Worm (Caenorhabditis elegans) whole organism, L1 larva: ENCODE measurements around the gene fbxa-185.

Experiments used
- aha-1 ChIP-seq: fragments of 150-350 bp; optimal IDR thresholded peaks from 2 replicates; lab custom pipeline; 2014; ENCODE audit warnings: missing biosample characterization, missing genetic modification characterization
- ceh-8 ChIP-seq: fragments of 200-800 bp; sonication (Bioruptor generic); optimal IDR thresholded peaks from 2 replicates; lab custom pipeline; 2018; ENCODE audit warnings: mild to moderate bottlenecking, missing genetic modification characterization, moderate library complexity, missing compliant biosample characterization
- dpl-1 ChIP-seq, 3 experiments: fragments of 150-350 bp in 2 of 3; sonication (generic microtip) in 1 of 3; optimal IDR thresholded peaks; 2 replicates each; lab custom pipeline; 2014 to 2017; ENCODE audit warnings: missing biosample characterization in 3 of 3, missing genetic modification characterization in 3 of 3, missing genetic modification reagents in 3 of 3
- efl-3 ChIP-seq: fragments of 200-800 bp; sonication (Bioruptor generic); optimal IDR thresholded peaks from 2 replicates; lab custom pipeline; 2018; ENCODE audit warnings: mild to moderate bottlenecking, missing genetic modification characterization, missing compliant biosample characterization
- egl-13 ChIP-seq: sonication (generic microtip); optimal IDR thresholded peaks from 2 replicates; lab custom pipeline; 2016; ENCODE audit warnings: missing genotype, missing genetic modification reagents, missing genetic modification characterization, missing compliant biosample characterization
- egl-27 ChIP-seq, 2 experiments: fragments of 150-350 bp in 1 of 2; sonication (generic microtip); optimal IDR thresholded peaks; 3 replicates each; lab custom pipeline; 2017 to 2018; ENCODE audit warnings: missing biosample characterization in 2 of 2, missing genetic modification characterization in 2 of 2, missing genetic modification reagents in 2 of 2
- elt-2 ChIP-seq: sonication (generic microtip); optimal IDR thresholded peaks from 2 replicates; lab custom pipeline; 2016; ENCODE audit warnings: missing genetic modification characterization, mild to moderate bottlenecking, inconsistent platforms, missing compliant biosample characterization, missing genetic modification reagents
- ets-5 ChIP-seq: fragments of 200-800 bp; sonication (Bioruptor generic); IDR thresholded peaks from 2 replicates; pipeline ENCODE4 v1.3.6; 2022; ENCODE audit warnings: missing genetic modification characterization, missing compliant biosample characterization
- fkh-10 ChIP-seq: sonication (generic microtip); optimal IDR thresholded peaks from 2 replicates; lab custom pipeline; 2017; ENCODE audit warnings: missing biosample characterization, missing genetic modification reagents, missing genetic modification characterization
- fkh-4 ChIP-seq: sonication (generic microtip); optimal IDR thresholded peaks from 2 replicates; lab custom pipeline; 2016; ENCODE audit warnings: missing compliant biosample characterization, missing genetic modification characterization, borderline replicate concordance
- grh-1 ChIP-seq: fragments of 200-800 bp; sonication (Bioruptor generic); IDR thresholded peaks from 2 replicates; pipeline ENCODE4 v1.3.6; 2022; ENCODE audit warnings: missing genetic modification reagents, missing genetic modification characterization, missing compliant biosample characterization
- lin-15B ChIP-seq: fragments of 150-350 bp; sonication (generic microtip); optimal IDR thresholded peaks from 3 replicates; lab custom pipeline; 2014; ENCODE audit warnings: missing biosample characterization, missing genetic modification characterization
- lin-39 ChIP-seq: fragments of 150-350 bp; optimal IDR thresholded peaks from 2 replicates; lab custom pipeline; 2014; ENCODE audit warnings: missing biosample characterization, missing genetic modification reagents, missing genetic modification characterization
- lir-3 ChIP-seq: sonication (generic microtip); optimal IDR thresholded peaks from 2 replicates; lab custom pipeline; 2016; ENCODE audit warnings: mild to moderate bottlenecking, missing genetic modification characterization, moderate library complexity, missing compliant biosample characterization; ENCODE audit not compliant: poor library complexity
- nhr-85 ChIP-seq: sonication (generic microtip); peaks from one replicate; lab custom pipeline; 2016; ENCODE audit warnings: missing genetic modification characterization, inconsistent platforms, missing compliant biosample characterization
- pag-3 ChIP-seq: sonication (generic microtip); optimal IDR thresholded peaks from 2 replicates; lab custom pipeline; 2017; ENCODE audit warnings: missing genetic modification characterization, mild to moderate bottlenecking, missing compliant biosample characterization, antibody characterized with exemption, borderline replicate concordance; ENCODE audit not compliant: insufficient read depth
- pqm-1 ChIP-seq: sonication (generic microtip); optimal IDR thresholded peaks from 3 replicates; lab custom pipeline; 2017; ENCODE audit warnings: missing biosample characterization, missing genetic modification characterization
- vab-15 ChIP-seq: sonication (generic microtip); optimal IDR thresholded peaks from 2 replicates; lab custom pipeline; 2017; ENCODE audit warnings: missing genotype, mild to moderate bottlenecking, missing genetic modification characterization, missing compliant biosample characterization
- xbp-1 ChIP-seq: sonication (generic microtip); optimal IDR thresholded peaks from 2 replicates; lab custom pipeline; 2016; ENCODE audit warnings: missing genetic modification characterization, missing compliant biosample characterization

The fbxa-185 gene

DNA sequence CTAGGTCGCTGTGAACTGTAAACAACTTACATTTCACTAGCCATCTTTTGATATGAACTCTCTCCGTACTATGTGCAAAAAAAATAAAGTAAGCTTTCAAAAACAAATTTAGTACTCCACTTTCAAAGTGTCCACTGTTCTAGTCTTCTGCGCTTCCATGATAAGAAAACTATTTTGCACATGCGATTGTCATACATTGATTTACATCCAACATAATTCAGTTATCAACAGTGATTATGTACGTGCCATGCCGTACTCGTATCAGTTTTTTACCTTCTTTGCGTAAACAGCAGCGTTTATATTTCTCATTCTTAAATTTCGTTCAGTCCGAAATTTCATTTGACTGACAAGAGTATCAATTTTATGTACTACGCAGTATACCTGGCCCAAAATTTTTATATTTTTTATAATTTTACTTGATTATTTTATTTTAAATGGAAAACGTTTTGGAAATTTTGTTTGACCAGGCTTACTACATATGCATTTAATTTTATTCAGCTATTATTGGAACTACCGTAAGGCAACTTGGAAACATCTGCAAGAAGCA, 21.5 kb downstream of the fbxa-185 start, which contains the start of the genes fbxa-134 and F47H4.2:
fbxa-134 (minus strand) TSS at position 44 of the 547 bp plus-strand sequence.
F47H4.2 (plus strand) TSS at position 497 of the 547 bp plus-strand sequence.
- no peak for TF ChIP-seq nhr-85 (tag; lab: Kevin White, UChicago)
- TF ChIP-seq pag-3 (tag; lab: Kevin White, UChicago): no peak
- TF ChIP-seq lin-39 (tag; lab: Kevin White, UChicago): no peak
- TF ChIP-seq fkh-10 (GFP tag; lab: Kevin White, UChicago): no peak
- TF ChIP-seq grh-1 (GFP tag; lab: Robert Waterston, UW): no peak
- TF ChIP-seq xbp-1 (tag; lab: Kevin White, UChicago): no peak
- TF ChIP-seq egl-13 (tag; lab: Kevin White, UChicago): no peak
- no peak for TF ChIP-seq dpl-1 (GFP tag; optimal IDR thresholded peaks at IDR 0.05; lab: Kevin White, UChicago)
- no peak for TF ChIP-seq egl-27 (tag; optimal IDR thresholded peaks at IDR 0.05; lab: Kevin White, UChicago)
- TF ChIP-seq lin-15B (tag; lab: Kevin White, UChicago): no peak
- TF ChIP-seq lir-3: no peak
- no peak for TF ChIP-seq ets-5 (GFP tag; lab: Robert Waterston, UW)
- TF ChIP-seq elt-2 (tag; lab: Kevin White, UChicago): peak; percentile 78
- TF ChIP-seq aha-1: no peak
- peak; percentile 51 for TF ChIP-seq pqm-1 (tag; lab: Kevin White, UChicago)

DNA sequence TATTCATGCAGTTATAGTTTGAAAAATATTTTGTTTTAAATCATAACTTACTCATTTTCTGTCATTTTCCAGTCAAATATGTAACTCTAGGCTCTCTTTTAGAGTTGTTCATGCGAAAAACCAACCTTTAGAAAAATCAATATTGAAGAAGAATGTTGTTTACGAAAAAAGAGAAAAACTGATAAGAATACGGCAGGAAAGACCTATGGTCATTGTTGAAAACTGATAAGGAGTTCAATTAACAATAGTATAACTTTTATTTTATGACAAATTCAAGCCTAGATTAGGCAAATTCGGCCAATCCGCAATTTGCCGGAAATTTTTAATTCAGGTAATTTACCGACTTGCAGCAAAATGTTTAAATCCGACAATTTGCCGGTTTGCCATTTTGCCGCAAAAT, 45.2 kb downstream of the fbxa-185 start, which contains the start of gene Y20C6A.1:
Y20C6A.1 (minus strand) TSS at position 107 of the 400 bp plus-strand sequence.
- TF ChIP-seq elt-2 (tag; lab: Kevin White, UChicago) (peak; percentile 58), pqm-1 (tag; lab: Kevin White, UChicago) (no peak)

DNA sequence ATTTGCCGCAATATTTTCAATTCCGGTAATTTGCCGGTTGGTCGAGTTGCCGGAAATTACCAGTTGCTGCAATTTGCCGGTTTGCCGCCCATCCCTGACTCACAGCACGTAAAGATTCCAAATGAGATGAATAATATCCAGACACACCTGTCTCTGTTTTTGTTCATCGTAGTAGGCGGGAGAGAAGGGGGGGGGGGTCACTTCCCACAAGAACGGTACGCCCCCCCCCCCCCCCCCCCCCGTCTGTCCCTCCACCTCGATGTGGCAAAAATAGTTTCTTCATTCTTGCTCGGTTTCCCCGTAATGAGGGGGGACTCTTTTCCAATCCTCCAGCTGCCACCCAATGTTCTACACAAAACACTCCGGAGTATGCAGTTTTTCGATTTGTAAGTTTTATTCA, 45.7 kb downstream of the fbxa-185 start, which contains the start of gene fbxb-7:
fbxb-7 (plus strand) TSS at position 267 of the 400 bp plus-strand sequence.
- peak; percentile 23 for TF ChIP-seq ceh-8 (GFP tag; lab: Kevin White, UChicago)
- TF ChIP-seq vab-15 (tag; lab: Kevin White, UChicago): no peak
- TF ChIP-seq efl-3: no peak

DNA sequence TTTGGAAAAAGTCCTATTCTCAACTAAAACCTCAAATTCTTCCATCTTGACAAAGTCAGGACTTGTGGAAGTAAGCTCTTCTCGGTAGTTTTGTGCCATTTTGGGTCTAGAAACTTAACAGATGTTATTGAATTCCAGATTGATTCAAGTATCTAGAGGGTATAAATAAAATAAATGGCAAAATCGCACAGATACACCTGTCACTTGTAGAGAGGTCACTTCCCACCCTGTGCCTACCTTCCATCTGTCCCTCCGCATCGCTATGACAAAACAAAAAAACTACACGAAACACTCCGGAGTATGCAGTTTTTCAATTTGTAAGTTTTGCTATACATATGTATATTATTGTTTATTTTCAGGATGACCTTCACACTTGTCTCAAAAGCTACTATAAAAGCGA, 48.5 kb downstream of the fbxa-185 start, which contains the start of gene Y20C6A.4:
Y20C6A.4 (plus strand) TSS at position 301 of the 400 bp plus-strand sequence.
- TF ChIP-seq egl-13 (tag; lab: Kevin White, UChicago): no peak
- TF ChIP-seq fkh-4 (tag; lab: Kevin White, UChicago): no peak
